Worm (Caenorhabditis elegans): ENCODE data around the gene sra-36.

The sra-36 gene

ce11 chrII:4495844-4496243 is 44.7 kb downstream of the sra-36 start:
- peak; percentile 45 for TF ChIP-seq dmd-6 (GFP tag; IDR thresholded peaks at IDR 0.05)
- TF ChIP-seq T26A8.4 (GFP tag; IDR thresholded peaks at IDR 0.05): no peak
- 0 out of 2 replicates have a peak, but pooled peaks have one; percentile 41 for TF ChIP-seq tra-1 (GFP tag; IDR thresholded peaks at IDR 0.05)
- TF ChIP-seq nhr-28 (tag; optimal IDR thresholded peaks at IDR 0.05): peak; percentile 53
- TF ChIP-seq lin-1 (GFP tag; IDR thresholded peaks at IDR 0.05): no peak
- TF ChIP-seq daf-16 (GFP tag; optimal IDR thresholded peaks at IDR 0.05): no peak
- TF ChIP-seq daf-16 (tag; optimal IDR thresholded peaks at IDR 0.05): peak; percentile 27
- 0 out of 2 replicates have a peak, but pooled peaks have one; percentile 53 for TF ChIP-seq php-3 (GFP tag; IDR thresholded peaks at IDR 0.05)
- peak; percentile 40 for TF ChIP-seq pqm-1 (tag; optimal IDR thresholded peaks at IDR 0.05)
- peak; percentile 17 for TF ChIP-seq dve-1 (tag; optimal IDR thresholded peaks at IDR 0.05; ENCODE audit: insufficient read depth)

ce11 chrII:4494532-4494931 is 46.0 kb downstream of the sra-36 start:
- TF ChIP-seq hlh-30 (tag; optimal IDR thresholded peaks at IDR 0.05; ENCODE audit: insufficient read depth) (peak; percentile 15), lsy-2 (tag; optimal IDR thresholded peaks at IDR 0.05) (peak in 1 of 2 experiments; percentile 7), F37D6.2 (tag; optimal IDR thresholded peaks at IDR 0.05) (no peak), ctbp-1 (GFP tag; IDR thresholded peaks at IDR 0.05) (0 out of 2 replicates have a peak, but pooled peaks have one; percentile 35), lin-29 (GFP tag; IDR thresholded peaks at IDR 0.05) (no peak), lim-7 (GFP tag; IDR thresholded peaks at IDR 0.05) (no peak), nhr-237 (tag; optimal IDR thresholded peaks at IDR 0.05) (no peak), nhr-11 (tag; optimal IDR thresholded peaks at IDR 0.05) (peak; percentile 60), spr-1 (tag; optimal IDR thresholded peaks at IDR 0.05) (no peak), arid-1 (GFP tag; conservative IDR thresholded peaks at IDR 0.05) (no peak), nhr-41 (GFP tag; IDR thresholded peaks at IDR 0.05) (no peak), rbr-2 (tag; optimal IDR thresholded peaks at IDR 0.05) (no peak), snpc-1.2 (GFP tag; IDR thresholded peaks at IDR 0.05) (no peak), fos-1 (tag; optimal IDR thresholded peaks at IDR 0.05) (no peak), daf-19 (GFP tag; conservative IDR thresholded peaks at IDR 0.05) (0 out of 2 replicates have a peak, but pooled peaks have one; percentile 30), daf-16 (GFP tag; optimal IDR thresholded peaks at IDR 0.05) (peak in 1 of 2 experiments; percentile 49), daf-16 (tag; optimal IDR thresholded peaks at IDR 0.05) (no peak), hlh-11 (tag; optimal IDR thresholded peaks at IDR 0.05) (peak; percentile 56)

- TF ChIP-seq dmd-8 (GFP tag; IDR thresholded peaks at IDR 0.05): no peak
- TF ChIP-seq T20F7.1 (GFP tag; optimal IDR thresholded peaks at IDR 0.05): no peak
- no peak for TF ChIP-seq dmd-6 (GFP tag; IDR thresholded peaks at IDR 0.05)
- TF ChIP-seq mes-2 (tag; optimal IDR thresholded peaks at IDR 0.05; ENCODE audit: poor library complexity, severe bottlenecking): no peak
- TF ChIP-seq arid-1 (GFP tag; conservative IDR thresholded peaks at IDR 0.05): no peak
- TF ChIP-seq lir-3 (tag; optimal IDR thresholded peaks at IDR 0.05): no peak
- TF ChIP-seq rbr-2 (tag; optimal IDR thresholded peaks at IDR 0.05): no peak
- no peak for TF ChIP-seq madf-9 (GFP tag; conservative IDR thresholded peaks at IDR 0.05)
- no peak for TF ChIP-seq nhr-11 (tag; optimal IDR thresholded peaks at IDR 0.05)
- TF ChIP-seq lin-1 (GFP tag; IDR thresholded peaks at IDR 0.05): no peak
- TF ChIP-seq nhr-111 (GFP tag; optimal IDR thresholded peaks at IDR 0.05): no peak
- TF ChIP-seq ceh-62 (tag; optimal IDR thresholded peaks at IDR 0.05): no peak
- no peak for TF ChIP-seq saeg-2 (GFP tag; IDR thresholded peaks at IDR 0.05)
- TF ChIP-seq daf-12 (tag; optimal IDR thresholded peaks at IDR 0.05): no peak
- TF ChIP-seq cey-2 (tag; optimal IDR thresholded peaks at IDR 0.05; ENCODE audit: borderline replicate concordance, insufficient read depth): no peak
- TF ChIP-seq tra-1 (GFP tag; IDR thresholded peaks at IDR 0.05): no peak
Measured at ce11 chrII:4490729-4491128, 49.8 kb downstream of the sra-36 start, which contains the start of gene T05C1.5. Gene T05C1.5, minus strand, starts transcription at chrII:4490829.

Data from whole organism, L4 larva.